Fruit fly (Drosophila melanogaster): ENCODE data around the gene CG10559.

The CG10559 gene

DNA sequence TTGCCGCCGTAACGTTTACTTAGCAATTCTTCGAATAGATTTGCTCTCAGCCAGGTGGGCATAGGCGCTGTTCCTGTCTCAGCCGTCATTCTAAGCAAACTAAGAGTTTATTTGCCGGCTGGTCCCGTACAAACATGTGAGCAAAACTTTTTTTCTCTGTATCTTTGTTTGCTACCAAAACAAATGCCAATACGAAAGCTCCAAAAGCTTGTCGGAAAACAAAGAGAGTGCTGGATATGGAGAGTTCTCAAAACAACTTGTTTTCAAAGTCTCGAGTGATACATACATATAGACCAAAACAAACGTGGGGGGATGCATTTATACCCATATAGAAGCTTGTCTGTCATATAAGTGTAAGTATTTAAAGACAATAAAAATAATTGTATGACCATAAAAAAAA is at the start of gene CG10559:
Gene CG10559 (minus strand): TSS at position 101 of the 400 bp plus-strand sequence.
- TF ChIP-seq Vsx2 (GFP tag; optimal IDR thresholded peaks at IDR 0.05; ENCODE audit: partially characterized antibody) = no peak
- peak; percentile 49 for TF ChIP-seq Dif (GFP tag; optimal IDR thresholded peaks at IDR 0.05; ENCODE audit: partially characterized antibody)

DNA sequence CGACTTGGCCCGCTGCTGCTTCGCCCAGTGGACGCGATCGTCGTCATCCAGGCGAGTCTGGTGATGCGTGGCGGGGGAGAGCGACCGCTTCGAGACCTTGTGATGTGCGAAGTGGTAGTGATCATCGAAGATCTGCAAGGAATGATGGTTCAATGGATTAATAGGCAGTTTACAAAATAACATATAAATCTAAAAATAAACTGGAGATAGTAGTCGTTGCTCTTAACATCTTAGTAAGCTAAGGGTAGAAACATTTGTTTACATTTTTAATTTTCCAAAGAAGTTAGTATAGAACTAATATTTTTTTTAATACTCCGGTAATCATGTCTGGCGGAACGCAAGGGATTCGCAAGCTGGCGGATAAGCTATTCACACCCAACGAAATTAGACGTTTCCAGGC is 42.1 kb upstream of the CG10559 start, which contains the start of gene ND-49L:
Gene ND-49L (plus strand): TSS at position 301 of the 400 bp plus-strand sequence.
- TF ChIP-seq OdsH (GFP tag; optimal IDR thresholded peaks at IDR 0.05) (no peak), Mio (GFP tag; optimal IDR thresholded peaks at IDR 0.05) (no peak), rgr (GFP tag; optimal IDR thresholded peaks at IDR 0.05) (no peak), Jra (GFP tag; optimal IDR thresholded peaks at IDR 0.05) (no peak)

- TF ChIP-seq sage (GFP tag; optimal IDR thresholded peaks at IDR 0.05) (no peak), br (GFP tag; optimal IDR thresholded peaks at IDR 0.05) (no peak), OdsH (GFP tag; optimal IDR thresholded peaks at IDR 0.05) (no peak), CG9705 (GFP tag; optimal IDR thresholded peaks at IDR 0.05) (no peak), Mio (GFP tag; optimal IDR thresholded peaks at IDR 0.05) (no peak), dl (GFP tag; optimal IDR thresholded peaks at IDR 0.05; ENCODE audit: insufficient read depth in 1 of 2, partially characterized antibody in 2 of 2) (no peak)
Observed at dm6 chr3R:25346899-25347298, 31.0 kb upstream of the CG10559 start, which contains the start of gene tobi. Gene tobi, minus strand, starts transcription at chr3R:25346921.

DNA sequence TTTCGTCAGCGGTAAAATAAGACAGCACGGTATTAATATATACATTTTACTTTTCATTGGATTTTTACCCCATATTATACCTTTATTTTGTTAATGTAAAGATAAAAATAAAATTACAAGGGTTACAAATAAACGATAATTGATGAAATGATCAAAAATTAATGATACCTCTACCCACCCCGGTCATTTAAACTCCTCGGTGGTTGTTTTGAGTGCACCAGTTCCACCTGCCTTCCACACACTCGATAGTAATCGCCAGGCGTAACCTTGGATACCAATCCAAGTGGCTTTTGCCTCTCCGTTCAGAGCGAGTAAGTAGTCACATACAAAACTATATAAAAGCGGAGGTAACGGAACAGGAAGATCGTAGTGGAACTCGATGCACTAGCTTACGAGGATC is 24.0 kb upstream of the CG10559 start, which contains the start of gene rha:
Gene rha (plus strand): TSS at position 301 of the 400 bp plus-strand sequence.
- TF ChIP-seq dsf (GFP tag; optimal IDR thresholded peaks at IDR 0.05; ENCODE audit: borderline replicate concordance) (no peak), jim (GFP tag; optimal IDR thresholded peaks at IDR 0.05) (no peak), pan (optimal IDR thresholded peaks at IDR 0.05) (no peak), GATAd (GFP tag; optimal IDR thresholded peaks at IDR 0.05) (no peak), tai (GFP tag; optimal IDR thresholded peaks at IDR 0.05) (no peak), Hr83 (GFP tag; optimal IDR thresholded peaks at IDR 0.05; ENCODE audit: poor library complexity, severe bottlenecking) (no peak), CG9705 (GFP tag; optimal IDR thresholded peaks at IDR 0.05) (no peak), CrebA (GFP tag; optimal IDR thresholded peaks at IDR 0.05; ENCODE audit: borderline replicate concordance) (no peak), Jra (GFP tag; optimal IDR thresholded peaks at IDR 0.05) (no peak), Dif (GFP tag; optimal IDR thresholded peaks at IDR 0.05; ENCODE audit: partially characterized antibody) (no peak), foxo (GFP tag; optimal IDR thresholded peaks at IDR 0.05) (no peak), sv (GFP tag; optimal IDR thresholded peaks at IDR 0.05) (no peak), h (GFP tag; optimal IDR thresholded peaks at IDR 0.05) (no peak)

dm6 chr3R:25335065-25335464 is 19.1 kb upstream of the CG10559 start, which contains the start of the genes CG10669 and CG11902:
Gene CG10669, minus strand, starts transcription at chr3R:25335243.
Gene CG11902, plus strand, starts transcription at chr3R:25335257.
- TF ChIP-seq Dif (GFP tag; optimal IDR thresholded peaks at IDR 0.05; ENCODE audit: partially characterized antibody) (no peak), Hr83 (GFP tag; optimal IDR thresholded peaks at IDR 0.05; ENCODE audit: poor library complexity, severe bottlenecking) (peak; percentile 18)

DNA sequence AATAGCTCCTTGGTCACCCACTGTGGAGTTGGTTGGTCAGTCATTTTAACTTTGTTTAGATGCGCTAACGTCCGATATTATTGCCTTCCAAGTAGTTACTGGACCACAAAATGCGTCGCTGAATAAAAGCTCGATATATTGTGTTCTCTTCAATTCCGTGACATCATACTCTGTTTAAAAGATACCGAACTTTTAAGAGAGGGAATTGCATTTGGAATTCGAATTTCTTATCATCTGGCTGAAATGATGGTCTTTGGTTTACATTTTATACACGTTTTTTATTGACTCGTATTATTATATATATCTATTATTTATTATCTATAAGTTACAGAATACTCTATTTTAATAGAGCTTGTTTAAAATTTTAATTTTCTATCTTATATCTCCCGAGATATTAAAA is 15.2 kb upstream of the CG10559 start, which contains the start of gene CHKov2:
Gene CHKov2 (minus strand): TSS at position 101 of the 400 bp plus-strand sequence.
- TF ChIP-seq CG9705 (GFP tag; optimal IDR thresholded peaks at IDR 0.05) = no peak
- no peak for TF ChIP-seq Hnf4 (GFP tag; optimal IDR thresholded peaks at IDR 0.05)
- TF ChIP-seq Vsx2 (GFP tag; optimal IDR thresholded peaks at IDR 0.05; ENCODE audit: partially characterized antibody) = no peak
- TF ChIP-seq N (GFP tag; optimal IDR thresholded peaks at IDR 0.05) = no peak

dm6 chr3R:25329079-25329478 is 13.2 kb upstream of the CG10559 start, which contains the start of gene CHKov1:
Gene CHKov1, minus strand, starts transcription at chr3R:25329316.
- no peak for TF ChIP-seq fru (GFP tag; optimal IDR thresholded peaks at IDR 0.05)
- TF ChIP-seq Dif (GFP tag; optimal IDR thresholded peaks at IDR 0.05; ENCODE audit: partially characterized antibody) = peak; percentile 40
- TF ChIP-seq lola (GFP tag; optimal IDR thresholded peaks at IDR 0.05) = no peak
- peak; percentile 42 for TF ChIP-seq OdsH (GFP tag; optimal IDR thresholded peaks at IDR 0.05)
- peak; percentile 31 for TF ChIP-seq Rel (GFP tag; optimal IDR thresholded peaks at IDR 0.05)
- peak; percentile 84 for TF ChIP-seq Rel (tag; optimal IDR thresholded peaks at IDR 0.05)
- no peak for TF ChIP-seq CrebA (GFP tag; optimal IDR thresholded peaks at IDR 0.05; ENCODE audit: borderline replicate concordance)
- TF ChIP-seq dl (GFP tag; optimal IDR thresholded peaks at IDR 0.05; ENCODE audit: insufficient read depth in 1 of 2, partially characterized antibody in 2 of 2) = peak; percentile 9 to 15
- no peak for TF ChIP-seq pan (optimal IDR thresholded peaks at IDR 0.05)
- peak; percentile 33 for TF ChIP-seq rgr (GFP tag; optimal IDR thresholded peaks at IDR 0.05)
- no peak for TF ChIP-seq woc (GFP tag; optimal IDR thresholded peaks at IDR 0.05)
- TF ChIP-seq Vsx2 (GFP tag; optimal IDR thresholded peaks at IDR 0.05; ENCODE audit: partially characterized antibody) = peak; percentile 14

Data from whole organism, wandering third instar larva.